Fruit fly (Drosophila melanogaster) whole organism, wandering third instar larva: ENCODE data around the gene Drgx.

Experiments used
- Abd-B ChIP-seq: fragments of >200 bp; optimal IDR thresholded peaks from 2 replicates; lab custom pipeline; 2017; ENCODE audit warnings: missing biosample characterization, missing genetic modification characterization
- CG9705 ChIP-seq: fragments of 200-800 bp; sonication (Bioruptor generic); optimal IDR thresholded peaks from 2 replicates; lab custom pipeline; 2018; ENCODE audit warnings: missing biosample characterization, mild to moderate bottlenecking, missing genetic modification characterization
- CrebA ChIP-seq: fragments of 200-800 bp; sonication (Bioruptor generic); optimal IDR thresholded peaks from 2 replicates; lab custom pipeline; 2016; ENCODE audit warnings: missing biosample characterization, mild to moderate bottlenecking, missing genetic modification characterization, borderline replicate concordance
- HLH106 ChIP-seq: fragments of 200-800 bp; optimal IDR thresholded peaks from 3 replicates; lab custom pipeline; 2019; ENCODE audit warnings: missing biosample characterization, mild to moderate bottlenecking, missing genetic modification characterization, moderate library complexity
- Hr78 ChIP-seq: fragments of >200 bp; optimal IDR thresholded peaks from 2 replicates; lab custom pipeline; 2017; ENCODE audit warnings: missing biosample characterization, missing genetic modification characterization
- Jra ChIP-seq: sonication (Bioruptor generic); optimal IDR thresholded peaks from 2 replicates; lab custom pipeline; 2016; ENCODE audit warnings: missing biosample characterization, missing genetic modification characterization
- Myc ChIP-seq: fragments of >200 bp; optimal IDR thresholded peaks from 2 replicates; lab custom pipeline; 2017
- OdsH ChIP-seq: fragments of 200-800 bp; sonication (Bioruptor generic); optimal IDR thresholded peaks from 2 replicates; lab custom pipeline; 2016; ENCODE audit warnings: missing biosample characterization, mild to moderate bottlenecking, missing genetic modification characterization
- Rel ChIP-seq, 2 experiments: fragments of 200-800 bp; sonication (Bioruptor generic) in 1 of 2; optimal IDR thresholded peaks; 2 replicates in 1 of 2; 3 replicates in 1 of 2; lab custom pipeline; 2016 to 2019; ENCODE audit warnings: mild to moderate bottlenecking in 2 of 2, missing biosample characterization in 2 of 2, missing genetic modification characterization in 2 of 2, moderate library complexity in 1 of 2
- h ChIP-seq: fragments of 200-800 bp; sonication (Bioruptor generic); optimal IDR thresholded peaks from 3 replicates; lab custom pipeline; 2016; ENCODE audit warnings: missing biosample characterization, mild to moderate bottlenecking, missing genetic modification characterization
- lola ChIP-seq: fragments of >200 bp; optimal IDR thresholded peaks from 2 replicates; lab custom pipeline; 2017; ENCODE audit warnings: missing biosample characterization, missing genetic modification characterization
- psq ChIP-seq: fragments of 200-800 bp; sonication (Bioruptor generic); optimal IDR thresholded peaks from 3 replicates; lab custom pipeline; 2017; ENCODE audit warnings: missing biosample characterization, mild to moderate bottlenecking, missing genetic modification characterization, moderate library complexity
- sv ChIP-seq: fragments of 200-800 bp; sonication (Bioruptor generic); optimal IDR thresholded peaks from 3 replicates; lab custom pipeline; 2016; ENCODE audit warnings: missing biosample characterization, missing genetic modification characterization
- usp ChIP-seq: fragments of >200 bp; optimal IDR thresholded peaks from 2 replicates; lab custom pipeline; 2017; ENCODE audit warnings: missing biosample characterization, missing genetic modification characterization

dm6 chr2L:3703260-3703659, 40.7 kb downstream of the Drgx start, which contains the start of gene CG2816:
- TF ChIP-seq Myc (peak; percentile 30), Rel (GFP tag; optimal IDR thresholded peaks at IDR 0.05; lab: Kevin White, UChicago) (peak; percentile 39), Rel (tag; optimal IDR thresholded peaks at IDR 0.05; lab: Kevin White, UChicago) (peak; percentile 74), OdsH (GFP tag; lab: Kevin White, UChicago) (peak; percentile 95), Hr78 (GFP tag; lab: Kevin White, UChicago) (no peak), Abd-B (GFP tag; lab: Kevin White, UChicago) (no peak), h (GFP tag; lab: Kevin White, UChicago) (peak; percentile 97), sv (GFP tag; lab: Kevin White, UChicago) (no peak), CrebA (GFP tag; lab: Kevin White, UChicago) (no peak), psq (GFP tag; lab: Kevin White, UChicago) (peak; percentile 85), Jra (GFP tag; lab: Kevin White, UChicago) (peak; percentile 84), HLH106 (tag; lab: Kevin White, UChicago) (peak; percentile 96), CG9705 (GFP tag; lab: Kevin White, UChicago) (peak; percentile 90), usp (GFP tag; lab: Kevin White, UChicago) (no peak), lola (GFP tag; lab: Kevin White, UChicago) (no peak)
